Worm (Caenorhabditis elegans): Measurements from ENCODE around the gene unc-71.

The unc-71 gene

DNA sequence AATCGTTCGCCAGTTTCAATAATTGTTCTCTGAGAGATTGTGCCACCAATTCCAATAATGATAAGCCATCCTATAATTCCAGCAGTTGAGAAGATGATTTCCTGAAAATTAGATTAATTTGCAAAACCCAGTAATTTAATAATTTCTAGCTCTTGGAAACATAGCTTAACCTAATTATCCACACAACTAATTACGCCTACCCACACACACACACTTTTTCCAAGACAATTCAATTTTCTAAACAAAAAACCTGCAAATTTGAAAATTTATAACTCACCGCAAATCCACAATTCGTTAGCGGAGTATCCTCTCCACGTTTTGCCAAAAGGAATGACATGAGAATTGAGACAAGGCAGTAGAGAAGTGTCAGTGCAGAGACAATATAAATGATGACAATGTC lies 24.9 kb upstream of the unc-71 start:
- no peak for TF ChIP-seq madf-8 (GFP tag; conservative IDR thresholded peaks at IDR 0.05)
- TF ChIP-seq hmg-20 (GFP tag; IDR thresholded peaks at IDR 0.05), result no peak
- no peak for TF ChIP-seq nhr-80 (tag; optimal IDR thresholded peaks at IDR 0.05)
- no peak for TF ChIP-seq madf-10 (tag; optimal IDR thresholded peaks at IDR 0.05)
- TF ChIP-seq F33H1.4 (GFP tag; IDR thresholded peaks at IDR 0.05), result no peak
- no peak for TF ChIP-seq zim-3 (tag; optimal IDR thresholded peaks at IDR 0.05)
- no peak for TF ChIP-seq lin-35 (GFP tag; optimal IDR thresholded peaks at IDR 0.05)
- TF ChIP-seq F57A8.1 (GFP tag; optimal IDR thresholded peaks at IDR 0.05), result no peak
- no peak for TF ChIP-seq B0035.1 (tag; optimal IDR thresholded peaks at IDR 0.05)
- TF ChIP-seq him-1 (tag; optimal IDR thresholded peaks at IDR 0.05), result no peak
- no peak for TF ChIP-seq madf-6 (GFP tag; IDR thresholded peaks at IDR 0.05)
- TF ChIP-seq B0261.1 (tag; optimal IDR thresholded peaks at IDR 0.05), result no peak
- TF ChIP-seq Y56A3A.18 (GFP tag; IDR thresholded peaks at IDR 0.05), result no peak
- TF ChIP-seq nhr-27 (tag; optimal IDR thresholded peaks at IDR 0.05), result no peak
- no peak for TF ChIP-seq mes-4 (tag; optimal IDR thresholded peaks at IDR 0.05)
- TF ChIP-seq atf-7 (tag; optimal IDR thresholded peaks at IDR 0.05), result no peak
- no peak for TF ChIP-seq xnd-1 (tag; optimal IDR thresholded peaks at IDR 0.05)
- TF ChIP-seq unc-130 (GFP tag; optimal IDR thresholded peaks at IDR 0.05), result no peak
- no peak for TF ChIP-seq cebp-1 (GFP tag; IDR thresholded peaks at IDR 0.05)
- no peak for TF ChIP-seq cebp-1 (tag; optimal IDR thresholded peaks at IDR 0.05)
- no peak for TF ChIP-seq ztf-25 (GFP tag; IDR thresholded peaks at IDR 0.05)

DNA sequence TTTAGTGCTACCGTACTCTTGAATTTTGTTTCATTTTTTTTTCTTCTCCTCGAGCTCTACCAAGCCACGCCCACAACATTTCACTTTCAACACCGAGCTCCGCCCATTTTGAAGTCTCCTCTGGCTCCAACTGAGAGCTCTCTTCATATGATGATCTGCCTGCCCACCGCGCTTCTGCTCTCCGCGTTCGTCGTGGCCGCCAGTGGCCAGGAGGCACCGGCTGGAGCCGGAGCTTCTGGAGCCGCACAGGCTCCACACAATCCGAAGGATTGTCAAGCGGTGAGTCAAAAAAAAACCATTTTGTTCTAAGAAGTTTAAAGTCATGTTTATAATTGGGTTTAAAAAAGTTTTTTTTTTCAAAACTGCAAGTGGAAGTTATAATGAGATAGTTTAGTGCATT lies 18.8 kb upstream of the unc-71 start, which contains the start of gene flp-14:
flp-14 (plus strand) TSS at position 146 of the 400 bp plus-strand sequence.
- TF ChIP-seq B0336.3 (GFP tag; IDR thresholded peaks at IDR 0.05) (no peak), zfh-2 (GFP tag; conservative IDR thresholded peaks at IDR 0.05) (peak; percentile 85), egrh-3 (GFP tag; IDR thresholded peaks at IDR 0.05) (peak; percentile 77; the same call in 1 of the 2 replicates)

DNA sequence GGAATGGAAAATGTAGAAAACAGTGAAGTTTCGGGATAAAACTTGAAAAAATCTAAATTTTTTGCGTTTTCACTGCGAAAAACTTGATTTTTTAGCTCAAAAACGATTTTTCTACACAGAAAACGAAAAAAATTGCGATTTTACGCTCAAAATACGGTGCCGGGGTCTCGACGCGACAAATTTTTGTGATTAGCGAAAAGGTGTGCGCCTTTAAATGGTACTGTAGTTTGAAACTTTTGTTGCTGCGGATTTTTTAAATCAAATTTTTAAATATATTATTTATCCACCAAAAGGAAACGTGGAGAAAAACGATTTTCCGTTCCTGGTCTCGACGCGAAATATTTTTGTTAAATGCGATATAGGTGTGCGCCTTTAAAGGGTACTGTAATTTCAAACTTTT lies 15.7 kb upstream of the unc-71 start:
- no peak for TF ChIP-seq bed-2 (GFP tag; IDR thresholded peaks at IDR 0.05)
- no peak for TF ChIP-seq lin-26 (GFP tag; IDR thresholded peaks at IDR 0.05)
- TF ChIP-seq madf-6 (GFP tag; IDR thresholded peaks at IDR 0.05), result peak; percentile 39
- peak; percentile 73 for TF ChIP-seq lsl-1 (GFP tag; optimal IDR thresholded peaks at IDR 0.05)
- no peak for TF ChIP-seq cebp-1 (GFP tag; IDR thresholded peaks at IDR 0.05)
- no peak for TF ChIP-seq cebp-1 (tag; optimal IDR thresholded peaks at IDR 0.05)
- no peak for TF ChIP-seq pha-4 (tag; optimal IDR thresholded peaks at IDR 0.05)
- TF ChIP-seq ztf-28 (GFP tag; IDR thresholded peaks at IDR 0.05), result no peak
- TF ChIP-seq egrh-3 (GFP tag; IDR thresholded peaks at IDR 0.05), result no peak
- no peak for TF ChIP-seq snpc-1.3 (tag; optimal IDR thresholded peaks at IDR 0.05; ENCODE audit: insufficient read depth)
- TF ChIP-seq ama-1 (optimal IDR thresholded peaks at IDR 0.05), result no peak
- TF ChIP-seq ama-1 (GFP tag; optimal IDR thresholded peaks at IDR 0.05), result no peak
- no peak for TF ChIP-seq let-526 (GFP tag; IDR thresholded peaks at IDR 0.05)
- 0 out of 2 replicates have a peak, but pooled peaks have one; percentile 15 for TF ChIP-seq ceh-91 (GFP tag; IDR thresholded peaks at IDR 0.05)
- peak; percentile 53; the same call in 1 of the 2 replicates for TF ChIP-seq F33H1.4 (GFP tag; IDR thresholded peaks at IDR 0.05)
- no peak for TF ChIP-seq T07F8.4 (tag; optimal IDR thresholded peaks at IDR 0.05)

DNA sequence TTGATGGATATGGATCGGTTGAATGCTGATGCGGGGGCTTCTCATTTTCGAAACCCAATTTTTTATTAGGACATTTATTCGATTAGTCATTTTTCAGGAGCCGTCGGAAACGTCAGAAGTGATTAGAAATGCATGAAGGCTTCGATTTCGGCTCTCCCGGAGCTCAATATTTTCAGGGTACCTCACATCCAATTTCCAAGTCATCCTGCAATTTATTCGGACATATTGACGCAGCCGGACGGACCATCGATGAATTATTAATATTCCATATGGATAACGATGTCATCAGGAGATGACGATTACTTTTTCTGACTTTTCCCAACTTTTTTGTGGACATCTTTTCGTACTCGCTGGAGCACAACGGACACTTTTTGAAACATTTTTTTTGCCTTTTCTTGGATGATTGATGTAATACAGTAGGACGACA lies 15.1 kb upstream of the unc-71 start:
- no peak for TF ChIP-seq F22D6.2 (tag; optimal IDR thresholded peaks at IDR 0.05)
- TF ChIP-seq repo-1 (tag; optimal IDR thresholded peaks at IDR 0.05), result peak; percentile 75
- TF ChIP-seq D2030.7 (GFP tag; IDR thresholded peaks at IDR 0.05), result no peak
- TF ChIP-seq mel-28 (tag; optimal IDR thresholded peaks at IDR 0.05; ENCODE audit: borderline replicate concordance), result no peak
- TF ChIP-seq ekl-4 (GFP tag; IDR thresholded peaks at IDR 0.05), result peak; percentile 63
- no peak for TF ChIP-seq hlh-12 (tag; optimal IDR thresholded peaks at IDR 0.05)
- 0 out of 2 replicates have a peak, but pooled peaks have one; percentile 11 for TF ChIP-seq madf-8 (GFP tag; conservative IDR thresholded peaks at IDR 0.05)
- peak; percentile 55 for TF ChIP-seq nhr-90 (tag; optimal IDR thresholded peaks at IDR 0.05)
- TF ChIP-seq B0019.2 (GFP tag; conservative IDR thresholded peaks at IDR 0.05), result no peak
- TF ChIP-seq T07F8.4 (tag; optimal IDR thresholded peaks at IDR 0.05), result no peak
- no peak for TF ChIP-seq mes-4 (tag; optimal IDR thresholded peaks at IDR 0.05)
- TF ChIP-seq nhr-27 (tag; optimal IDR thresholded peaks at IDR 0.05), result no peak
- no peak for TF ChIP-seq lsy-27 (tag; optimal IDR thresholded peaks at IDR 0.05; ENCODE audit: borderline replicate concordance, insufficient read depth)
- peak; percentile 69 for TF ChIP-seq ama-1 (optimal IDR thresholded peaks at IDR 0.05)
- peak; percentile 1 to 59 for TF ChIP-seq ama-1 (GFP tag; optimal IDR thresholded peaks at IDR 0.05)
- no peak for TF ChIP-seq sptf-2 (GFP tag; optimal IDR thresholded peaks at IDR 0.05)

Measured in whole organism, young adult.